In the genomic region with DNA sequence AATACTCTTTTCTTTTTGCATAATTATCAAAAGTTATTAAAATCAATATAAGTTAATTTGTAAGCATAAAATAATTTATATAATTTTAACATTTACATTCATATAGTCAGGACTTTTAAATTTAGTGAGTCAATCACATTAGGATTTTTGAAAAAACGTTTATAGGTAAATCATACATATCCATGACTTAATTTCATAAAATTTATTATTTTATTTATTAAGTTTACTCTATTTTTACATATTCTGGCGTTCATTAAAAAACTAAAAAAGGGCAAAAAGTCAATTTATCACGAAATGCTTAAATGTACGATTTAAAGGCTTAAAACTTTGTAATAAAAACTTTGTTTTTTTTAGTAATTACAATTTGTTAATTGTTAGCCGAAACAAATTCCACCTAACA, we compare ENCODE assay signal across 3 fruit fly cellular contexts.
TF ChIP-seq lines count a peak whose summit lies in the region.

No protein-coding gene starts in this region.

- TF ChIP-seq CTCF in whole organism, embryonic (GFP tag; optimal IDR thresholded peaks at IDR 0.05; lab: Kevin White, UChicago): no peak

TF ChIP-seq in whole organism, embryonic, 481 proteins besides CTCF, POLR2A, EP300 and RAD21 (continues in another document):
- TF ChIP-seq jumu (GFP tag; optimal IDR thresholded peaks at IDR 0.05; lab: Kevin White, UChicago) (no peak), Pdp1 (GFP tag; optimal IDR thresholded peaks at IDR 0.05; lab: Kevin White, UChicago) (no peak), pho (GFP tag; optimal IDR thresholded peaks at IDR 0.05; lab: Kevin White, UChicago) (no peak), CG9817 (tag; optimal IDR thresholded peaks at IDR 0.05; lab: Kevin White, UChicago) (no peak), CG14965 (GFP tag; optimal IDR thresholded peaks at IDR 0.05; lab: Kevin White, UChicago; ENCODE audit: borderline replicate concordance) (no peak), CG11247 (GFP tag; IDR thresholded peaks at IDR 0.05; lab: Robert Waterston, UW) (no peak), bsh (GFP tag; optimal IDR thresholded peaks at IDR 0.05; lab: Kevin White, UChicago) (peak in 1 of 2 experiments; percentile 0), grn (GFP tag; optimal IDR thresholded peaks at IDR 0.05; lab: Kevin White, UChicago) (no peak), CG7839 (tag; optimal IDR thresholded peaks at IDR 0.05; lab: Kevin White, UChicago) (peak; percentile 1), salm (tag; optimal IDR thresholded peaks at IDR 0.05; lab: Kevin White, UChicago) (no peak), dmrt11E (tag; optimal IDR thresholded peaks at IDR 0.05; lab: Kevin White, UChicago) (peak; percentile 18), btn (GFP tag; optimal IDR thresholded peaks at IDR 0.05; lab: Kevin White, UChicago) (no peak), D19A (tag; optimal IDR thresholded peaks at IDR 0.05; lab: Kevin White, UChicago) (peak; percentile 95), CG1603 (tag; optimal IDR thresholded peaks at IDR 0.05; lab: Kevin White, UChicago) (no peak), E2f1 (GFP tag; IDR thresholded peaks at IDR 0.05; lab: Robert Waterston, UW) (no peak), CG18764 (GFP tag; optimal IDR thresholded peaks at IDR 0.05; lab: Kevin White, UChicago) (no peak), CG3065 (GFP tag; optimal IDR thresholded peaks at IDR 0.05; lab: Kevin White, UChicago) (no peak), Nf-YB (GFP tag; optimal IDR thresholded peaks at IDR 0.05; lab: Kevin White, UChicago) (no peak), sens (GFP tag; lab: Kevin White, UChicago) (peak; percentile 45), bigmax (GFP tag; optimal IDR thresholded peaks at IDR 0.05; lab: Kevin White, UChicago) (no peak), Gug (GFP tag; IDR thresholded peaks at IDR 0.05; lab: Robert Waterston, UW) (no peak), CG4404 (GFP tag; IDR thresholded peaks at IDR 0.05; lab: Robert Waterston, UW) (no peak), bab2 (GFP tag; optimal IDR thresholded peaks at IDR 0.05; lab: Kevin White, UChicago) (no peak), CG9932 (GFP tag; IDR thresholded peaks at IDR 0.05; lab: Robert Waterston, UW) (no peak), chif (GFP tag; optimal IDR thresholded peaks at IDR 0.05; lab: Kevin White, UChicago) (no peak), Ada2b (GFP tag; IDR thresholded peaks at IDR 0.05; lab: Robert Waterston, UW) (no peak), CG14710 (tag; optimal IDR thresholded peaks at IDR 0.05; lab: Kevin White, UChicago) (peak; percentile 24), da (GFP tag; optimal IDR thresholded peaks at IDR 0.05; lab: Kevin White, UChicago) (no peak), H2.0 (GFP tag; IDR thresholded peaks at IDR 0.05; lab: Robert Waterston, UW) (no peak), dmrt99B (tag; optimal IDR thresholded peaks at IDR 0.05; lab: Kevin White, UChicago) (no peak), CG12104 (GFP tag; optimal IDR thresholded peaks at IDR 0.05; lab: Kevin White, UChicago) (no peak)

TF ChIP-seq in whole organism, prepupa, 60 proteins besides CTCF, POLR2A, EP300 and RAD21:
- no peak for TF ChIP-seq topi (GFP tag; optimal IDR thresholded peaks at IDR 0.05; lab: Kevin White, UChicago)
- TF ChIP-seq achi (GFP tag; optimal IDR thresholded peaks at IDR 0.05; lab: Kevin White, UChicago): peak; percentile 31
- 0 out of 3 replicates have a peak, but pooled peaks have one; percentile 14 for TF ChIP-seq CG8119 (GFP tag; IDR thresholded peaks at IDR 0.05; lab: Robert Waterston, UW)
- TF ChIP-seq CG3919 (GFP tag; optimal IDR thresholded peaks at IDR 0.05; lab: Kevin White, UChicago): no peak
- TF ChIP-seq fd85E (GFP tag; optimal IDR thresholded peaks at IDR 0.05; lab: Kevin White, UChicago): no peak
- peak; percentile 67 for TF ChIP-seq Eip78C (GFP tag; lab: Kevin White, UChicago)
- TF ChIP-seq salr (GFP tag; optimal IDR thresholded peaks at IDR 0.05; lab: Kevin White, UChicago): peak in 1 of 2 experiments; percentile 58
- no peak for TF ChIP-seq Eip75B (GFP tag; optimal IDR thresholded peaks at IDR 0.05; lab: Kevin White, UChicago)
- TF ChIP-seq esn (GFP tag; optimal IDR thresholded peaks at IDR 0.05; lab: Kevin White, UChicago): peak; percentile 34
- no peak for TF ChIP-seq CG11294 (GFP tag; IDR thresholded peaks at IDR 0.05; lab: Robert Waterston, UW)
- TF ChIP-seq Met (GFP tag; optimal IDR thresholded peaks at IDR 0.05; lab: Kevin White, UChicago): no peak
- peak; percentile 4 for TF ChIP-seq Ets96B (tag; optimal IDR thresholded peaks at IDR 0.05; lab: Kevin White, UChicago)
- peak; percentile 58 for TF ChIP-seq svp (GFP tag; lab: Kevin White, UChicago)
- peak; percentile 21 for TF ChIP-seq CG10631 (GFP tag; optimal IDR thresholded peaks at IDR 0.05; lab: Kevin White, UChicago)
- peak; percentile 1 for TF ChIP-seq CG3032 (tag; optimal IDR thresholded peaks at IDR 0.05; lab: Kevin White, UChicago)
- TF ChIP-seq Eip93F (GFP tag; optimal IDR thresholded peaks at IDR 0.05; lab: Kevin White, UChicago): no peak
- TF ChIP-seq CG31627 (GFP tag; optimal IDR thresholded peaks at IDR 0.05; lab: Kevin White, UChicago): peak; percentile 0
- peak; percentile 43 for TF ChIP-seq CG32006 (GFP tag; optimal IDR thresholded peaks at IDR 0.05; lab: Kevin White, UChicago)
- peak; percentile 16 for TF ChIP-seq acj6 (GFP tag; optimal IDR thresholded peaks at IDR 0.05; lab: Kevin White, UChicago)
- TF ChIP-seq Sox102F (GFP tag; optimal IDR thresholded peaks at IDR 0.05; lab: Kevin White, UChicago): no peak
- no peak for TF ChIP-seq CG34406 (GFP tag; optimal IDR thresholded peaks at IDR 0.05; lab: Kevin White, UChicago)
- TF ChIP-seq CG10669 (GFP tag; optimal IDR thresholded peaks at IDR 0.05; lab: Kevin White, UChicago): no peak
- no peak for TF ChIP-seq Sox15 (GFP tag; optimal IDR thresholded peaks at IDR 0.05; lab: Kevin White, UChicago)

TF ChIP-seq in whole organism, pupa, 21 proteins besides CTCF, POLR2A, EP300 and RAD21:
- TF ChIP-seq CG12605 (GFP tag; IDR thresholded peaks at IDR 0.05; lab: Robert Waterston, UW) (no peak), CG10348 (GFP tag; IDR thresholded peaks at IDR 0.05; lab: Robert Waterston, UW) (no peak), CG8159 (tag; optimal IDR thresholded peaks at IDR 0.05; lab: Kevin White, UChicago) (peak; percentile 46), CG32121 (GFP tag; IDR thresholded peaks at IDR 0.05; lab: Robert Waterston, UW) (no peak), EcR (GFP tag; optimal IDR thresholded peaks at IDR 0.05; lab: Kevin White, UChicago) (no peak), fd96Ca (GFP tag; IDR thresholded peaks at IDR 0.05; lab: Robert Waterston, UW) (no peak), CG9948 (tag; optimal IDR thresholded peaks at IDR 0.05; lab: Kevin White, UChicago) (peak; percentile 62), D1 (tag; optimal IDR thresholded peaks at IDR 0.05; lab: Kevin White, UChicago) (peak; percentile 12), CG17806 (tag; optimal IDR thresholded peaks at IDR 0.05; lab: Kevin White, UChicago) (peak; percentile 31), CG34367 (tag; optimal IDR thresholded peaks at IDR 0.05; lab: Kevin White, UChicago) (no peak), gl (tag; optimal IDR thresholded peaks at IDR 0.05; lab: Kevin White, UChicago) (no peak), CG15710 (tag; optimal IDR thresholded peaks at IDR 0.05; lab: Kevin White, UChicago) (no peak), Snoo (tag; optimal IDR thresholded peaks at IDR 0.05; lab: Kevin White, UChicago) (peak; percentile 9), rn (GFP tag; IDR thresholded peaks at IDR 0.05; lab: Robert Waterston, UW) (no peak), CG4496 (GFP tag; IDR thresholded peaks at IDR 0.05; lab: Robert Waterston, UW) (no peak), CG14655 (GFP tag; optimal IDR thresholded peaks at IDR 0.05; lab: Kevin White, UChicago) (peak; percentile 52), Ets98B (GFP tag; IDR thresholded peaks at IDR 0.05; lab: Robert Waterston, UW) (no peak), Pif1B (GFP tag; optimal IDR thresholded peaks at IDR 0.05; lab: Kevin White, UChicago) (no peak), Pif1A (GFP tag; optimal IDR thresholded peaks at IDR 0.05; lab: Kevin White, UChicago) (no peak), CG8301 (tag; optimal IDR thresholded peaks at IDR 0.05; lab: Kevin White, UChicago) (no peak), CG13204 (GFP tag; optimal IDR thresholded peaks at IDR 0.05; lab: Kevin White, UChicago) (no peak)
